Worm (Caenorhabditis elegans) whole organism, L4 larva: ENCODE measurements around the gene toh-1.

Source experiments
- F49E8.2 ChIP-seq: sonication (generic microtip); optimal IDR thresholded peaks from 2 replicates; lab custom pipeline; 2016; ENCODE audit warnings: missing compliant biosample characterization, mild to moderate bottlenecking, missing genetic modification characterization, borderline replicate concordance
- ZK337.2 ChIP-seq: fragments of 200-800 bp; sonication (Bioruptor generic); IDR thresholded peaks from 2 replicates; pipeline ENCODE4 v1.3.6; 2022; ENCODE audit warnings: missing genetic modification reagents, missing genetic modification characterization, missing compliant biosample characterization
- fkh-10 ChIP-seq: fragments of 150-350 bp; optimal IDR thresholded peaks from 2 replicates; lab custom pipeline; 2014; ENCODE audit warnings: missing biosample characterization, missing genetic modification reagents, missing genetic modification characterization
- lin-13 ChIP-seq: fragments of 150-350 bp; optimal IDR thresholded peaks from 2 replicates; lab custom pipeline; 2014; ENCODE audit warnings: missing biosample characterization, missing genetic modification reagents, missing genetic modification characterization
- rbr-2 ChIP-seq: sonication (generic microtip); optimal IDR thresholded peaks from 2 replicates; lab custom pipeline; 2016; ENCODE audit warnings: missing genotype, missing genetic modification characterization, missing compliant biosample characterization
- skn-1 ChIP-seq: fragments of 150-350 bp; optimal IDR thresholded peaks from 2 replicates; lab custom pipeline; 2014; ENCODE audit warnings: missing biosample characterization, missing genetic modification characterization
- zag-1 ChIP-seq: fragments of 150-350 bp; optimal IDR thresholded peaks from 2 replicates; lab custom pipeline; 2014; ENCODE audit warnings: missing biosample characterization, missing genetic modification characterization

DNA sequence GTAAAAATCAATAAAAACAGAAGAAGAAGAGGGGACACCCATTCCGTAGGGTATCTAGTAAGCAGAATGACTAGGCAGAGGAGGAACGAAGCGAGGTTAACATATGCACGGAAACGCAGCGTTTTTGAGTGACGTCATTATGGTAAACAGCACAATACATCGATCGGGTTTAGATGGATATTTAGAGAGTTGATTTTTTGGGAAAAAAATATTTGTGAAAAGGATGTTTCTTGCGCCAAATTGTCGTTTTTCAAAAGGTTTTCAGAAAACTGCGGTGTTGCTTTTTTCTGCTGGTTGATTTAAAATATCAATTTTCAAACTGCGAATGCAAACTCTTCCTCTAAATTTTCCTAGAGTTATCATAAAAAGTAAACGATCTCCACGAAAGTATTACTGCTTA is 22.6 kb upstream of the toh-1 start, which contains the start of gene C36A4.10:
- TF ChIP-seq F49E8.2: no peak
- no peak for TF ChIP-seq fkh-10
- no peak for TF ChIP-seq ZK337.2 (GFP tag; lab: Robert Waterston, UW)
- TF ChIP-seq rbr-2 (tag; lab: Kevin White, UChicago): no peak
- no peak for TF ChIP-seq lin-13 (GFP tag; lab: Kevin White, UChicago)
- no peak for TF ChIP-seq zag-1 (tag; lab: Kevin White, UChicago)
- no peak for TF ChIP-seq skn-1 (tag; lab: Kevin White, UChicago)
